Fruit fly (Drosophila melanogaster) whole organism, larva: ENCODE results near the gene ppk8.

Experiments
- noc ChIP-seq: fragments of 200-800 bp; sonication (Bioruptor generic); optimal IDR thresholded peaks from 3 replicates; lab custom pipeline; 2019; ENCODE audit warnings: missing biosample characterization, mild to moderate bottlenecking, missing genetic modification characterization, moderate library complexity

Gene ppk8

DNA sequence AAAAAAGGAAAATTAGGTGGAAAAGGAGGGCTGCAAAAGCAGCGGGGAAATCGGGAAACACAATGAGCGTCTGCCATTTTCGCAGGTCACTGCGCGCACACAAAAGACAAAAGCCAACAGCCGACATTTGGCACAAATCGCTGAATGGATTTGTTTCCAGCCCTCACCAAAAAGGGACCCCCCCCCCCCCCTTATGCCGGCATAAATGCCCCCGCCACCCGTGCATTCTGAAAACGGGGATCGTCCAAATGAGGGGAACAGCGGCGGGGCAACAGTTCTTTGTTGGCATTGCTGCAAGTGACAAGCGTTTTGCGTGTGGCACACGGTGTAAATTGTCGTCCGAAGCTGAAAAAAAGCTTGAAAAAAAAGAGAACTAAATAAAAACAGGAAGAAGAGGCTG is at the start of gene ppk8:
TSS of gene ppk8 (plus strand) at position 301 of the 400 bp plus-strand sequence.
- TF ChIP-seq noc (tag; lab: Kevin White, UChicago), result no peak

DNA sequence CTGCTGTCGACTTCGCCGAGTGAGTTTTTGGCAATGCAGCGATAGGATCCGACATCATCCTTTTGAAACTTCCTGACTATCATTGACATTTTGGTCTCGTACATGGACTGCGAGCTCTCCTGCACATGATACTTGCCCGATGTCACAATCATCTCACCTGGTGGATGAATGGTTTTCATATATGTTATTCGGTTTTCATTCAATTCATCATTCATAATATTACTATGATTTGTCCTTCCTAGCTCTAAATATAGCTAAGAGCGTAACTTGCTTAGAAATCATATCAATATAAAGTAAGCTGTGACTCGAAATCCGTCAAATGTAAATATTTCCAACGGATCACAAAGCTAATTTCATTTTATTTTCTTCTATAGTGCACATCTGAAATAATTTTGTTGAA is 43.6 kb upstream of the ppk8 start, which contains the start of gene CG13021:
TSS of gene CG13021 (plus strand) at position 301 of the 400 bp plus-strand sequence.
- TF ChIP-seq noc (tag; lab: Kevin White, UChicago), result no peak

DNA sequence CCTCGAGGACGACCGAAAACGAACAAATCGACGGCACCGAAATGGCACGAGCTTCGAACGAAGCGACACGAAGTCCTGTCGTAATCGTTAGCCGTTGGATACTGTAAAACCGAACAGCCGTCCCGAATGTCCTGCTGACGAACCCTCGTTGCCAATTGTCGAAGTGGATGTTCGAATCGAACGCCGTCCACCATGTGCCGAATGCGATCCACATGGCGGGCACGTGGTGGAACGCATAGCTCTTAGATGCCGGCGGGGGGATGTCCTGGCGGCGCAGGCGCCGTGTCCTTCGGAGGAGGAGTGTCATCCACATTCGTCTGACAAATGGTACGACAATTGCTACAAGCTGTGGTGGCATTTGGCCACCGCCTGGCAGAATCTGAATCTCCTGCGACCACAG is 26.9 kb upstream of the ppk8 start:
- no peak for TF ChIP-seq noc (tag; lab: Kevin White, UChicago)

DNA sequence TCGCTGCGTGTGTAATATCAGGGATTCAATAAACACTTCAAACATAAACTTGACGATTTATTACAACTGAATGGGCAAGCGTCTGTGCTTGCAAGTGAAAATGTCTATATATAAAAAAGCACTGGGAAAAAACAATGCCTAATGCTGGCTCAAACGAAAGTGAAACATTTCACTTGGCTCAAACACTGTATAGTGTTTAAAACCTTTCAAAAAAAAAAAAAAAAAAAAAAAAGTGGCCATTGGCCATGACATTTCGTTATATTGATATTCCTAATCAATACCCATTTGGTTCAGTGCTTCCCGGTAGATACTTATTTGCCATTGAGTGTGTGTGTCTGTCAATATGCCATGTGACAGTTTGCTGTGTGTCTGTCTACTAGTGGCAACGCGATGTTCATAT is 18.8 kb upstream of the ppk8 start:
- TF ChIP-seq noc (tag; lab: Kevin White, UChicago), result no peak

DNA sequence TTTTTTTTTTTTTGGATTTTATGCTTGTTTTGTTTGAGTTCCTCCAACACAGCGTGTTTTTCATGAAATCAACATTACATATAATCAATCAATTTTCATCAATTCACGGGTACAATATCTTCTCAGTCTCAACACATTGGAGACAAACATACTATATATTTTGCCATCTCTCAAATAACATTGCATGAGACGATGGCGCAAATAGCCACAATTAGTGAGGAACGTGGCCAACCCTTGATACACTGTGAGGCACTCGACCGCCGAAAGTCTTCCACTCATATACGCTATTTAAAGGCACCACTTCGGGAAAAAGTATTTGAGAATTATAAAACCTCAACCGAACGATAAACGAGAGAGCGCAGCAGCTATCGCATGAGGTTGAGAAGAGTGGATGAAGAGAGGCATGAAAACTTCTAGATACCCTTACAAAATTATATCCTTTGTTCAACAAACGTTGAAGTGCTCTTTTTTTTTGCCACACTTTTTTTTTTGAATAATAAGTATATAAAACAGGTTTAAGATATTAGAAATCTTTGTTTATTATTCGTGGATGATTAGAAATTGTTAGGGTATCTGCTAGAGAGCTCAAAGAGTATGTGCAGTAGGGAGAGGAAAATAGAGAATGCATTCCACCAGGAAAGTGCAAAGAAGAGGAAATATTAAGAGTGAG is 11.6 kb upstream of the ppk8 start:
- TF ChIP-seq noc (tag; lab: Kevin White, UChicago), result no peak

DNA sequence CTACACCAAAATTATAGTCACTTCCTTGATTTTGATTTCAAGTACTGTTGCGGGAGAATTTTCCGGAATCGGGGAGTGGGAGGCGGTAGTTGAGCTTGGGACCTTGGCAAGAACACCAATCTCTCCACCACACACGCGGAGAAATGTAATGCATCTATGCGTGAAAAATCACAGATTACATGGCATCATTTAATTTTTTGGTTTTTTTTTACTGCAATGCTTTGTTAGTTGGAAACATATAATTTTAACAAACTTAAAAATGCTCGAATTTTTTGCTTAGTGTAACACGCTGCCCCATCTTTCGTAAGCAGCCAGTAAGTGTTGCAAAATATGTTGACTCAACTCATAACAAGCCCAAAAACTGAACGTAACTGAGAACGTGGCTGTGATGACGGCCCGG is 9.0 kb upstream of the ppk8 start:
- no peak for TF ChIP-seq noc (tag; lab: Kevin White, UChicago)

DNA sequence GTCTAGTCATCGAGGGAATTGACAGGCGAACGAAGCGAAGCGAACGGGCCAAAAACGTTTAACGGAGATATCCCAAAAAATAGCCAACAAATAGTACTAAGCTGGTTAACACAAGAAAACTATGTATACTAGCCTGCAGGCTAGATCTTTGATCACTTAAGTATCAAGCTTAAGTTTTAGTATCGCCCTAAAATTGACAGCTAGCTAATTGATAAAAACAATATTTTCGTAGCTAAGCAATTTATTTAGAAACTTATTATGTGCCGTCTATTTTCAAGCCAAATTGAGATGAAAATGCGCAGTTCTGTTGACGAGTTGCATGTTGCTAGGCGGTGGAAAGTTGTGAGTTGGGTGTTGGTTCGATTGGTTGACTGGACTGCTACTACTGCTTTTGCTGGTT is 8.3 kb upstream of the ppk8 start:
- TF ChIP-seq noc (tag; lab: Kevin White, UChicago), result no peak

DNA sequence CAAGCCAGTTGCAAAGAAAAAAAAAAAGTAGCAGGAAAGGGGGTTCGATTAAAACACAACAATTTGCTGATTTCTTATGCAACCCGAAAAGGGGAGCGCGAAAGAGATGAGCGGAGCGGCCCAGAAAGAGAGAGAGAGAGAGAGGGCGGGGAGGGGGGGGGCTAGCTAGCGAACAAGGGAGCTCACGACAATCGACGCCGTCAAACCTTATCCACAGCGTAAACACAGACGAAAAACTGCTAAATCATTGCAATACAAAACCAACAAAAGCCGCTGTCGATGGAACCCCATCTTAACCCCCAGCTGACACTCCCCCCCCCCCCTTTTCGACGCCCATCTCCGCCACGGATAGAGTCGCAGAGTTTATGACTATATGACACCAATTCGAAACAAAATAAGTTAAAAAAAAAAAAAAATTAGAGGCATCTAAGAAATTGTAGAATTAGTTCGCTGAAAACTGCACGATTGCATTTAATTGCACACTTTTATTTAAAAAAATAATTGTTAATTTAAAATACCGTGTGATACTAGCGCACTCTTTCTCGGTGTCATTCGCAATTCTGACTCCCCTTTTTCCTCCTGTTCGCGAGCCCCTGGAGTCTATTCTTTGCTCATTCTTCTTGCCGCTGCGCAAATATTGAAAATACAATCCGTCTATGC is 2.3 kb upstream of the ppk8 start:
- no peak for TF ChIP-seq noc (tag; lab: Kevin White, UChicago)

DNA sequence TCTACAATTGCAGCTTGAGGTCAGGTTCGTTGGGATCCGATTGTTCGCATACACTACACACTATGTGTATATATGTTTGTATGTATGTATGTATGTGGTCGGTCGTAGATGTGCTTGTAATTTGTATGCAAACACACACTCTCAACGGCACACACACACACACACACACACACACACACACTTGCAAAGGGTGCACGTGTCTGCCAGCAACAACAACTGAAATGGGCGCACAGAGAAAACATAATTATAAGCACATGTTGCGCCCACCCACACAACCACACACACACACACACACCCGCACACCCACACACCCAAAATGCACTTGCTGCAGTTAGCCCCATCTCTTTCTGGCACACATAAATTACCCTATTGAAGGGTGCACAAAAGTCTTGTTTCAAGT is 760 bp downstream of the ppk8 start:
- no peak for TF ChIP-seq noc (tag; lab: Kevin White, UChicago)

DNA sequence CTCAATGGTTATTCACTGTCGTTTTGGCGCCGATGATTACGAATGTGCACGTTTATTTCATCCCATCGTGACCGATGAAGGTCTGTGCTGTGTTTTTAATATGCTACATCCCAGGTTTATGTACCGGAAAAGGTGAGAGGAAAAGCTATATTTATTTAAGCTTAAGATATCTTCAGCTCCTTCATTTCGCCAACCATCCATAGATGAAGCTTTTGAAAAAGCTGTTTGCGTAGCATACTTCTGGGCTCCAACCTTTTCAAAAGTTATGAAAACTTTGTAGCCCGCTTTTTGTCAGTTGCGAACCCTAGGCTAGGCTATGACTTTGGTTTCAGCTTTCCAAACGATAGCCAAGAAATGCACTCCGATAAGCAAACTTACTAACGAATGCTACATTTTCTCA is 12.6 kb downstream of the ppk8 start:
- TF ChIP-seq noc (tag; lab: Kevin White, UChicago), result no peak

DNA sequence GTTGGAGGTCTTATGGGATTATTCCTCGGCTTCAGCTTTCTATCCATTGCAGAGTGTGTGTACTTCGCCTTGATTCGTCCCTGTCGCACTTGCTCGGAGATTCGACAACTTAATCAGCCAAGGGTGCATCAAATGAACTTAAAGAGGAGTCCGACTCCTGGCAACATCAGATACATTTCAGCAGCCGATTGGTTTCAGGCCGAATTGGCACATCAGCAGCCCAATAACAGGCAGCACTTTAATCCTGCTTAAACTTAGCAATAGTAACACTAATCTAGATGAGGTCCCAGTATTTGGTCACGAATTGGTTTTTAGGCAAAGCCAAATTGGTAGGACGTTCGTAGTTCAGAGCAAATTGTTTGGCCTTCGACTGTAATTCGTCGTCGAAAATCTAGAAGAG is 13.9 kb downstream of the ppk8 start, which contains the start of gene DIP-alpha:
TSS of gene DIP-alpha (minus strand) at position 101 of the 400 bp plus-strand sequence.
- no peak for TF ChIP-seq noc (tag; lab: Kevin White, UChicago)

DNA sequence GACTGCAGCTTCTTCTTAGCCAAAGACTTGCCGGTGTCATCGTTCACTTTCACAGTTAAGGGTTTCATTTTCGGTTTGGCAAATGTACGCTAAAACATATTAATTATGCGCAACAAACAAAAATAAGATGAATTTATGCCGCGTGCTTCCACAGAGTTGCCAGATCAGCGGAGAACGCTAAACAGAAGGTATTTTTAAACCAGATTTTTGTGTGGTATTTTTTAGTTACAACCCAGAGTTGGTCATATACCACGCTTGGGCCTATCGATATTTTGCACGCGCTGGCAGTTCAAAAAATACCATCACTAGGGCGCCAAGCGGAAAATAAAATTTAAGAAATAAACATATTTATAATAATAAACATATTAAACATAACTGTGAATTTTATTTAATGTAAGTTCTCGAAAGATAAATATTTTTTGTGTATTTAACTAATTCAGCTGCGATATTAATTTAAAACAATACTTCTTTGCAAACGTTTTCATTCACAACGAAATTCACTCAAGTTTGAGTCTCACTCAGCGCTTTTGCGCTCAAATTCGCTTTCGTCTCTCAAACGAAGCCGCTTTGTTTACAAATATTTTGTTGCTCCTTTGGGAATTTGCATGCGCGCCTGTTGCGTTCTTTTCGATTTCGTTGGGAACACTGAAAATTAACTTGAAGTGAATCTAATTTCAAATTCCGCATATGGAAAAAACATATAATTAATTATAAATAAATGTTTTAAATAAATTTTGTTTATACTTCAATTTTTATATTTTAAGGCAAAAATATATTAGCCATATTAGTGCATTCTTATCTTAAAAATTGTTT is 16.0 kb downstream of the ppk8 start, which contains the start of gene CG2875:
TSS of gene CG2875 (minus strand) at position 185 of the 813 bp plus-strand sequence.
- no peak for TF ChIP-seq noc (tag; lab: Kevin White, UChicago)

DNA sequence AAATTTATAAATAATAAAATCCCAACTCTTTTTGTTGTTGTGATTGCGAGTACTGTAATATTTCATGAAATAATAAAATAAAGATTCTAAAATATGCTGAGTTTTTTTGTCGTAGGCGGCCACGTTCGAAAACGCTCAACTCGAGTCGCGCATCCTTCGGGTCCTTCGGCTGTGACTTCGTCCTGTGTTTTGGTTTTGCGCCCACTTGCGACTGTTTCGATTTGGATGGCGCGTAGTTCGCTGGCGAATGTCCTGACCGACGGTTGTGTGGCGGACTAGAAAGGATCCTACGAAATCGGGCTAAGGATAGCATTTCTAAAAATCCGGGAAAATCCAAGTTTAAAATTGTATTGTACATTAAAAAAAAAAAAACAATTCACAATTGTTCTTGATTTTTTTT is 16.7 kb downstream of the ppk8 start, which contains the start of gene AstA-R1:
TSS of gene AstA-R1 (plus strand) at position 231 of the 400 bp plus-strand sequence.
- TF ChIP-seq noc (tag; lab: Kevin White, UChicago), result no peak

DNA sequence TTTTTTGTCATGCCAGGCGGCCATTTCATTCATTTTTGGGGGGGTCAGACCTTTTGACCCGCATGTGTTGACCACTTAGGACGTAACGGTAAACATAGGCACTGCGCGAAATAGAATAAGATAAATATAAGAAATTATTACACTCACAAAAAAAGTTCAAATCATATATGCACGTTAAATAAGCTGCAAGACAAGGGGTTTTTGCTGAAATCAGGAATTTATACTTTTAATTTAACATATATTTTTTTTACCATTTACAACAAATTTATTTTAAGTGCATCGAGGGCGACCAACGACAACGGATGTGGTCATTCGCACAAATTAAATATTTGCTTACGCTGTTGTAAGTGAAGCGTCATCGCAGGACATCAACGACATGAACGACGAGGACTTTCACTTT is 23.6 kb downstream of the ppk8 start:
- no peak for TF ChIP-seq noc (tag; lab: Kevin White, UChicago)

DNA sequence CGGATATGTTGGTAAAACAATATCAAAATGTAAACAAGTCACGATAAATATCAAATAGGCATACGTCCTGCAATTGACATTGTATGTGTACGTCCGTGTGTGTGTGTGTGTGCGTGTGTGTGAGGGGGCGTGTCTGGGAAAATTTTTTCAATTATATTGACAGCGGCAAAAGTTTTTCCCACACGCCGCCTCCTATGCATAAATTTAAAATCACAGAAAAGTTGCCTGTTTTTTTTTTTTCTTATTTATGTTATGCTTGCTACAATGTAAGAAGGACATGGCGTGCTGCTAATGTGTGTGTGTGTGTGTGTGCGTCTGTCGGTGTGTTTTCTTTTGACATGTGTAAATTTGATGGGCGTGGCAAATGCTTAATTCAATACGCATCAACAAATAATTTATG is 28.7 kb downstream of the ppk8 start:
- TF ChIP-seq noc (tag; lab: Kevin White, UChicago), result no peak

DNA sequence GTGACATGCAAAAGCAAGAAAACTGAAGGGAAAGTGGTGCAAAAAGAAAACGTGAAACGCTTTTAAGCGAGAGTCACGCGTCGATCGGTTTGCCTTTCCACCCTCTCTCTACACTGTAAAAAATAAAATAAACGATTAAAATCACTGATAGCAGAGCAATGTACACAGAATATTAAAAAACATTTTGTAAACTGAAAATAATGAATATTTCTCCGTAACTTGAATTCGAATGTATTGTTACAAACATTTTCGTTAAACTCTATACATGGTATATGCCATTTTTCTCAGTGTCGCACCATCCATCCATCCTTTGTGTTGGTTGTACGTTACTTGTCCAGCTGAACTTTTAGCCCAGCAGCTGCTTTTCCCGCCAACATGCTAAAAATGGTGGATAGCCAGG is 36.6 kb downstream of the ppk8 start:
- no peak for TF ChIP-seq noc (tag; lab: Kevin White, UChicago)
